Worm (Caenorhabditis elegans): Measurements from ENCODE around the gene srh-187.

DNA sequence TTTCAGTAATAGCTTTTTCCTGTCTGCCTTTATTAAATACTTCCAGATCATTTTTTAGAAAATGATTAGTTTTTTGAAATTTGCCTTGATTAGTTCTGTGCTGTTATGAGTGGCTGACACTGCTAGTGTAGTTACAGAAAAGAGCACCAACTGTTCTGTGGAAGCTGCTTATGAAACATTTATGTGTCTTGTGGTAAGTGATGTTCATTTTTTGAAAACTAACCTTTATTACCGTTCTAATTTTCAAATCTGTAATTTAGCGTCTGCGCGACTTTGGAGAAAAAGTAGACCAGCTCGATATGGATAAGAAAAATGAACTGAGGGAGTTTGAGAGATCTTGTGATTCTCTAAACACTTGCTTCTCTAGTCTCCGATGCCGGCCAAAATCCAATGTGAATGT is 29.8 kb upstream of the srh-187 start, which contains the start of gene srj-14:
- TF ChIP-seq him-1 (tag; optimal IDR thresholded peaks at IDR 0.05) (no peak), W03F9.2 (tag; optimal IDR thresholded peaks at IDR 0.05) (no peak), dao-5 (tag; optimal IDR thresholded peaks at IDR 0.05) (no peak)
